Worm (Caenorhabditis elegans): ENCODE data around the gene F14F9.4.

F14F9.4 gene

DNA sequence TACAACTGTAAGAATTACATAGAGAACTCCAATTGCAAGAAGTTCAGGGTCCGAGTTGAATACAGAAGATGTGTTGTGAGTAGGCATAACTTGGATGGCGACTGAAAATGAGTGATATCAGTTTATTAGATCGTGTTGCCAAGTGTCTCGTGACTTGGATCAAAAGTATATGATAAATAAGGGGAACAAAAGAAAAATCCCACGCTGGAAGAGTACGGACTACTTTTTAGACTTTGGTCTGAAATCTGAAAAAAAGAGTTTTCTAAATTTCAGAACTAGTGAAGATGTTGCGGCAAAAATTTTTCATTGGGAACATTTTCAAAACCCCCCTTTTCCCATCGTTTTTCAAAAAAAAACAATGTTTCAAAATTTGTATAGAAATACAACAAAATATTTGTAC, 37.0 kb downstream of the F14F9.4 start, which contains the start of gene srt-64:
srt-64 (minus strand) TSS at position 101 of the 400 bp plus-strand sequence.
- TF ChIP-seq tab-1 (GFP tag; IDR thresholded peaks at IDR 0.05) (no peak), med-1 (GFP tag; optimal IDR thresholded peaks at IDR 0.05; ENCODE audit: insufficient read depth) (no peak), klf-2 (GFP tag; conservative IDR thresholded peaks at IDR 0.05) (no peak)

DNA sequence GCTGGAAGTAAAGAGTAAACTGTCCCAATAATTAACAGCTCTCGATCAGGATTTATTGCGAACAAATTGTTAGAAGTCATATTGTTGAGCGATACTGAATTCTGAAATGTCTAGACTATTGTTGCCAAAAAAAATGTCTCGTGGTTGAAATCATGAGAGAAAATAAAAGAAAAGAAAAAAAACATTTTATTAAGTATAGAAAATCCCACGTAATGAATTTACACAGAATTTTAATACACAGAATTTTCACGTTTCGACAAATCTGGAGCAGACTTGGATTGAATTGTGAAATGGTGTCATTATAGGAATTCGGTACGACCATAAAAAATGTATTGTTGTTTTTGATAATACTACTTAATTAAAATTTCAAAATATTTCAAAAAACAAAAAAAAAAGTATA, 40.3 kb downstream of the F14F9.4 start, which contains the start of gene srt-65:
srt-65 (minus strand) TSS at position 101 of the 400 bp plus-strand sequence.
- TF ChIP-seq med-1 (GFP tag; optimal IDR thresholded peaks at IDR 0.05; ENCODE audit: insufficient read depth) (no peak), ref-1 (GFP tag; conservative IDR thresholded peaks at IDR 0.05) (no peak), cog-1 (tag; optimal IDR thresholded peaks at IDR 0.05) (no peak), T22C8.4 (GFP tag; IDR thresholded peaks at IDR 0.05) (no peak), ztf-23 (GFP tag; IDR thresholded peaks at IDR 0.05) (no peak), flt-1 (GFP tag; IDR thresholded peaks at IDR 0.05) (no peak), klf-2 (GFP tag; conservative IDR thresholded peaks at IDR 0.05) (no peak), tab-1 (GFP tag; IDR thresholded peaks at IDR 0.05) (no peak), ztf-29 (GFP tag; IDR thresholded peaks at IDR 0.05) (no peak)

- TF ChIP-seq med-1 (GFP tag; optimal IDR thresholded peaks at IDR 0.05; ENCODE audit: insufficient read depth) (no peak), cog-1 (tag; optimal IDR thresholded peaks at IDR 0.05) (no peak), ztf-29 (GFP tag; IDR thresholded peaks at IDR 0.05) (no peak), T22C8.4 (GFP tag; IDR thresholded peaks at IDR 0.05) (no peak), klf-2 (GFP tag; conservative IDR thresholded peaks at IDR 0.05) (no peak), ztf-23 (GFP tag; IDR thresholded peaks at IDR 0.05) (no peak), tab-1 (GFP tag; IDR thresholded peaks at IDR 0.05) (no peak), flt-1 (GFP tag; IDR thresholded peaks at IDR 0.05) (no peak), ref-1 (GFP tag; conservative IDR thresholded peaks at IDR 0.05) (no peak)
Observed at ce11 chrV:5177209-5177608, 44.7 kb downstream of the F14F9.4 start, which contains the start of gene ugt-51. Gene ugt-51, minus strand, starts transcription at chrV:5177309.

- TF ChIP-seq klf-2 (GFP tag; conservative IDR thresholded peaks at IDR 0.05) (no peak), ztf-29 (GFP tag; IDR thresholded peaks at IDR 0.05) (no peak), ztf-23 (GFP tag; IDR thresholded peaks at IDR 0.05) (no peak), cog-1 (tag; optimal IDR thresholded peaks at IDR 0.05) (no peak), flt-1 (GFP tag; IDR thresholded peaks at IDR 0.05) (no peak), tab-1 (GFP tag; IDR thresholded peaks at IDR 0.05) (no peak), T22C8.4 (GFP tag; IDR thresholded peaks at IDR 0.05) (no peak), med-1 (GFP tag; optimal IDR thresholded peaks at IDR 0.05; ENCODE audit: insufficient read depth) (no peak), ref-1 (GFP tag; conservative IDR thresholded peaks at IDR 0.05) (no peak)
Observed at ce11 chrV:5178051-5178450, 45.5 kb downstream of the F14F9.4 start.

ce11 chrV:5181612-5182011, 49.1 kb downstream of the F14F9.4 start, which contains the start of gene C03A7.2:
Gene C03A7.2, plus strand, starts transcription at chrV:5181912.
- TF ChIP-seq tab-1 (GFP tag; IDR thresholded peaks at IDR 0.05) (no peak), T22C8.4 (GFP tag; IDR thresholded peaks at IDR 0.05) (no peak), med-1 (GFP tag; optimal IDR thresholded peaks at IDR 0.05; ENCODE audit: insufficient read depth) (no peak), klf-2 (GFP tag; conservative IDR thresholded peaks at IDR 0.05) (no peak), ztf-29 (GFP tag; IDR thresholded peaks at IDR 0.05) (no peak), ztf-23 (GFP tag; IDR thresholded peaks at IDR 0.05) (no peak), flt-1 (GFP tag; IDR thresholded peaks at IDR 0.05) (no peak), cog-1 (tag; optimal IDR thresholded peaks at IDR 0.05) (no peak)

Measured in whole organism, midembryonic.